Fruit fly (Drosophila melanogaster) ovary, adult (tissue): ENCODE results near the gene CG31231.

ENCODE experiments used
- CG17801 ChIP-seq: fragments of 200-800 bp; optimal IDR thresholded peaks from 2 replicates; lab custom pipeline; 2019; ENCODE audit warnings: missing biosample characterization, mild to moderate bottlenecking, missing genetic modification characterization, moderate library complexity; ENCODE audit not compliant: partially characterized antibody

CG31231 gene

DNA sequence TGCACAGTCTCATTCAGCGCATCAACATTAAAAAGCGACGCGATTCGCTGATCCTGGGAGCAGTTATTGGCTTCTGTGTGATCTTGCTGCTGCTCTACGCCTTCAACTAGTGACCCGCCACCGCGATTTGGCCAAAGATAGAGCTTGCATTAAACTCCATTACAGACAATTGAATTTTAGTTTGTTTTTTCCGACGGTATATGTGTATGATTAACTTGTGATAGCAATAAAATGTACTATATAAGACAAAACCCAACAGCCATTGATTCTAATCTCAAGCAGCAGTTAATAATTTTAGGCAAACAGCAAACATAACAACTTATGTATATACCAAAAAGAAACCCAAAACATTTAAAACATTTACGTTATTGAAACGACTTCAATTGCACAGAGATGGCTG lies at the start of gene CG31231:
Gene CG31231, plus strand, starts transcription at position 301 of the 400 bp plus-strand sequence.
- no peak for TF ChIP-seq CG17801 (GFP tag; lab: Kevin White, UChicago)

DNA sequence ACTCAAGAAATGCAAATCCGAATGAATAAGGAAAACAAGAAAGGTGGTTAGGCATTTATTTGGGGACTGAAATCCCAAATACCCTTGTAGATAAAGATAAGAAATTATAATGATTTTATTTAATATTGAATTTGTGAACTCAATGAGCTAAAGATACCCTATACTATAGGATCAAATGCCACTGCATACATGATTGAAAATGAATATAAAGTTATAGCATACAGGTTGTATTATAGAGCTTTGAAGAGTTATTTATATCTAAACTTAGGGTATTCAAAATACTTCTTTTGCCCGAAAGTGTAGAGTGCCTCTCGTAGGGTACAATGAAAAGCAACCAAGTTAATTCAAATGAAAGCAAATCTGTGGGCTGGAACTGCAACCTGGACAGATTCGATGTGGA lies 49.2 kb upstream of the CG31231 start:
- TF ChIP-seq CG17801 (GFP tag; lab: Kevin White, UChicago): no peak

DNA sequence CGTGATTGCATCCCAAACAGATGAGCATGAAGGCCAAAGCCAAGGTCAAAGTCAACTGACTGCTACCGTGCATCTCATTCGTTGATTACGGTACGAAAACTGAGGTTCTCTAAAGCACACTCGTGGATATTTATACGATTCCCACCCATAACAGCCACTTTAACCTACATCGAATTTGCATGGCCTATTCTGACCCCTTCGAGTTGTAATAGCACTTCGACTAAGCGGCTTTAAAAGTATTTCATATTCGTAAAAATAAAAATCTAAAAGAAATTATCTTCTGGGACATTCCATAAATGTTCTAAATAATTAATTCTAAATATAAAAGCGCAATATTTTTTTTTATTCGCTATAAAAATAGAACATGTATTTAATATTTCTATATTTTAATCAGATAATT lies 47.8 kb upstream of the CG31231 start, which contains the start of gene CG7695:
Gene CG7695, minus strand, starts transcription at position 101 of the 400 bp plus-strand sequence.
- TF ChIP-seq CG17801 (GFP tag; lab: Kevin White, UChicago): no peak

DNA sequence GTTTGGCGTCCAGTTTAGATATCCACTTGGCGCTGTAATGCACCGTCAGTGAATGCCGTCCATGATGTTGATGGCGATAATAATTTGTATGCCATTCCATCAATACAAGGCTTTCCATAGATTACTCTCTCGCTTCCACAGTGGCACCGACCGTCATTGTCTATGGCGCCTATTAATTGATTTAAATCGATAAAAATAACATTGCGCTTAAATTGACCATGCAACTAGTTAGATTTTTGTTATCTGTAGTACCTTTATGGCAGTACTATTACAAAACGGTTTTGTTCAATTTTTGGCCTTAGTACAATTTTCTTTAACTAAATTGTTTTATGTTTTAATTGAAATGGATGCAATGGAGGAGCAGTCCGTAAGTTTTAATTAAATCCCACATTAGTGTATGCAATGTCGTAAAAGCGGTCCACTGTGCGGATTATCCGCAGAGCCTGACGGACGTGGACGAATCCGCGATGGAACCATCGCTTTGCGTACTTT lies 45.7 kb upstream of the CG31231 start:
- no peak for TF ChIP-seq CG17801 (GFP tag; lab: Kevin White, UChicago)

DNA sequence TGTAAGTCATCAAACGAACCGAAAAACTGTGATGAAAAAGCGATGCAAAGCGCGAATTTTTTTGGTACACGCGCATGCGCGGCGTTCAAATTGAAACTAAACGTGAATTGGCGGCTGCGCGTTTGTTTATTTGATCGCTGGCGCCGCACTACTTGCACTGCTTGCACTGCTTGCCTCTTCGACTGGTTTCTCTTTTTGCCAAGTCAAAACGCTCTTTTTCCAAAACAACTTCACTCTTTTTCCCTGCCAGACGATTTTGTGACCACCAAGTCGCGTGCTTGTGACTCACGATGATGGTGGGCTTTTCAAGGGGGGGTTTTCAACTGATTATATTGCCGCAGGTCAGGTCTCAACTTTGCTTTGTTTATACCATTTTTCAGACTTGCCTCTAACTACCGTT lies 43.9 kb upstream of the CG31231 start, which contains the start of gene CG14304:
Gene CG14304, minus strand, starts transcription at position 98 of the 400 bp plus-strand sequence.
- TF ChIP-seq CG17801 (GFP tag; lab: Kevin White, UChicago): no peak

DNA sequence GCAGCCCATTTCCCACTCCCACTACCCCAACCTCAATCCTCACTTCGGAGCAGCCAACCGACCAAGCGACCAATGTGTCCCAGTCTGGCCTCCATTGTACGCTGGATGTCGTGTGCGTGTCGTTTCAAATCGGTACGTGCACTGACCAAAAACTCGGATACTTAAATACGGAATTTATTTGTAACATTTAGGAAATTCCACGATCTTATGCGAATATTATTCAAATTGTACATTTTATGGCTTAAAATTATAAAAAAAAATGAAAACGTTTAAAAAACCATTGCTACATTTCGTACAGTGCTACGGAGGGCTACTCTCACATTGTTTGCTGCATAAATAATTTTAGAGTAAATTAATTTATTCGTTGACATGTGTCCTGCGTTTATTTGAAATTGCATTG lies 40.6 kb upstream of the CG31231 start:
- no peak for TF ChIP-seq CG17801 (GFP tag; lab: Kevin White, UChicago)

DNA sequence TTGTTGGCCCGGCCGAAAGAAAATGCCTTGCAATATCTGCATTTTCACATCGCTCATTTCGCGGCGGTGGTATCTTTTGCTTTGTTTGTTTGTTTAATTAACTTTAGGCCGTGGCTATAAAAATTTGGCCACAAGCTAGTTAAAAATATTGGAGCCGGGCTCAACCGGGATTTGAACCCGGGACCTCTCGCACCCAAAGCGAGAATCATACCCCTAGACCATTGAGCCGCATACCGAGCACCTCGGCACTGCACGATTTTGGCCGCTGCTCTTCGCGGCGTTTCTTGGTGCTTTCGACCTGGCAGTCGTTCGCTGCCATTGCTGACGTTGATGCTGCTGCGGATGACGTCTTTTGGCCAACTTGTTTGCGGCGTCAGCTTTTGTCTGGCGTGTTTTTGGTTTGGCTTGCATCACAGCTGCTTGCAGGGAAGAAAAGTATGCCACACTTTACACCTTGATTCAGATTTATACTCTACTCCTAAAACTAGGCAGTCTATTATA lies 36.8 kb upstream of the CG31231 start:
- TF ChIP-seq CG17801 (GFP tag; lab: Kevin White, UChicago): no peak

DNA sequence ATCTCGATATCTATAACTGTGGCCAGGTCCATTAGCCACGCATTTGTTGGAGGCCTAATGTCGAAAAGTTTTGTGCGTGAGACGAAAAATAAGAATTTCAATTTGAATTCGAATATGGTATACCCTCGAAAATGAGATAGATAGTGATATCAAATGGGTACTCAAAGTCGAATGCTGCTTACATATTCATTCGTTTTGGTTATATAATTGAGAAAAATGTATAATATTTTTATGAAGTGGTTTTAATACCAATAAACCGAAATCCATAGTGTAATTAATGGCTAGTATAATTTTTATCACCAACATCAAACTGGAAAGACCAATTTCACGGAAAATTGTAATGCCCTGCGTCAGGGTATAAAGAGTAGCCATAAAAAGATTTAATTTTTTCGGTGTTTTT lies 32.1 kb upstream of the CG31231 start:
- TF ChIP-seq CG17801 (GFP tag; lab: Kevin White, UChicago): no peak

DNA sequence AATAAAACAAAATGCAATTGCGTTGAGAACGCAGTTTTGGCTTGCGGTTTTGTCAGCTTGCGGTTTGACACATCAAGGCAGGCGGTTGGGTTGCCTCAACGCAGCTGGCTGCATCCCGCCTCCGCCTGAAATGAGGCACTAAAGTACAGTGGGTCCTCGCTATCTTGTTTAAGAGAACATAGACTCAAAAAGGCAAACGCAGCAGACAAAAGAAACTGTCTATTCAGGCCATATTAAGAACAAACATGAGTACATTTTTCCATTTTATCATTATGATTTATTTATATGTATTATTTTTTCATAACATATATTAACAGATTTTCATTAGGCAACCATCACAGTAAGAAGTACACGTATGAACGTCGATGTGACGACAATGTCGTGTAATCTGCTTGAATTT lies 25.5 kb upstream of the CG31231 start:
- peak; percentile 16 for TF ChIP-seq CG17801 (GFP tag; lab: Kevin White, UChicago)

DNA sequence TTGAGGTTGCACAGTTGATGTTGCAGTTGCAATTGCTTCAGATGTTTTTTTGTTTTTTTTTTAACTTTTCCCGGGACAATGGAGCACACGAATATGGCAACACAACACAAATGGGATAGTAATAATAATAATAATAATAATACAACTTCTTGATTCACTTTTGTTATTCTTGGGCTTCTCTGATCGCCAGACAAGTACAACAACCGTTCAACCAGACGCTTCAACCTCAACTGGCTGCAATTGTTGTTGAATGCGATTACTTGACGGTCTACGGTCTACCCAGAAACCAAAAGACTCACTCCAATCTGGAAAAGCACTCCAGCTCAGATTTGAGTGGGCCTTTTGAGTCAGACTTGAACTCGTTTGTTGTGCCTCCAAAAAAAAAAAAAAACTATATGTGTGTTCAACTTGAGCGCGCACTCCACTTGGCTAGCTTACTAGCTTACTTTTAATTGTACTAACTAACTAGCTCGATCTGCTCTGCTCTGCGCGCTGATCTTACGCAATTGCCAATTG lies 23.9 kb upstream of the CG31231 start, which contains the start of gene CG14301:
Gene CG14301, minus strand, starts transcription at position 216 of the 516 bp plus-strand sequence.
- TF ChIP-seq CG17801 (GFP tag; lab: Kevin White, UChicago): no peak

DNA sequence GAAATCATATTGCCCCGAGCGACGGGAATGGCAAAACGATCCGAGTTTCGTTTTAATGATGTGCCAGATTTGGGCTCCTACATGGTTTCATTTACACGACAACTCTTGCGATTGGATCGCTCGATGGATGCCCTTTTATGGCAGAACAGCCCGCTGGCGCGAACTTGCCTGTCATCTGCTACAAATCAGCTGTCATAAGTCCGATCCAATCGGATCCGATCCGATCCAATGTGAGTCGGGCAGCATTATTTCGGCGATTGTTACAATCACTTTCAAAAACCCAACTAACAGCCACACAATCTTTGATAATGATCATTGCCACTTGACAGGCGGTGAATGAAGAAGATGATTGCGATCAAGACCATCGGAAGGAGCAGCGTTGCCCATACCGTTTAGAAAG lies 21.5 kb upstream of the CG31231 start:
- TF ChIP-seq CG17801 (GFP tag; lab: Kevin White, UChicago): no peak

DNA sequence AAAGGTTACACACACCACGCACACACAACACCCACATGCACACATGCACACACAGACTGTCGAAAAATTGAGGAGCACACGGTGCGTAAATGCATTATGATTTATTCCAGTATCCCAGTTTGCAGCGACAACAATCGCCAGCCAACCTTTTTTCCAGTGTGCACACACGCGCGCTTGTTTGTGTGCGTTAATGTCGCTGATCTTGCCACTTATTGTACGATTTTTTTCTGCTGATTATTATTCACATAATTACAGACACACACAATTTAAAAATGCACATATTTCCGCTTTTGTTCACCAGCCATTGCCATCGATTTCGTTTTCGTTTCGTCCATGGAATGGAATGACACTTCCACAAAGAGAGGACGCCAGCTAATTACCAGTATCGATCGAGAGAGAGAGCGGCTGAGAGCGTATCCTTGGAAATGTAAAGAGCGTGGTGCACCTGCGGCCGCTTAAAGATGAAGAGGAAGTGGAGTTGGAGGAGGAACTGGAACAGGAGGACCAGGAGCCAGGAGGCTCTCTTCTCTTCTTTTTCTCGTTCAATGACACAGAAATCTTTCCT lies 6.7 kb upstream of the CG31231 start:
- no peak for TF ChIP-seq CG17801 (GFP tag; lab: Kevin White, UChicago)

DNA sequence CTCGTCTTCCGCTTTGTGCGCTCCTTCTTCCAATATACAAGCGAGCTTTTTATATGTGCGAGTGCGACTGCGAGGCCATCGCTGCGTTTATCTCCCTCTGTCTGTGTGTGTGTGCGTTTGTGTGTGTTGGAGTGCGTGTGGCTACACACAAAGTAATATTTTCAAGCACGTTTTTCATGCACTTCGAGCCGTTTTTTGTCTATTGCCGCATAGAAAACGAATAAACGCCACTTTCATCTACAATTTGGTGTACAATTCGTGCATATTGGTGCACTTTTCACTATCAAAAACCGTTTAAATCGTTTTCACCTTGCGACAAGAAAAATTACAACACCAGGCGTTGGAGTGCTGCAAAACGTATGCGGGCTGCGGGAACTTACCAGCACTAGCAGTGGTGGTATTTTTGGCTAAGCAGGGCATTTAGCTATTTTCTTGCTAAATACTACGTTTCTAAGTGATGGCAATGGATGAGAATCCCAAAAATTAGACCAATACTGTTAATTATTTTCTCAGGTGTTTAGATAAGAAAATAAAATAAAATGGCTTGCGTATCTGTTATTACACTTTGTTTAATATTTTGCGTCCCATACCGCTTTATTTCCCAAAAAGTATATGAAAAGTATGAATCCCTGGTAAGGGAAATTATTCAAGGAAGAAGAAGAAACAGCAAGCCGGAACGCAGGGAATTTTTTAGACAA lies 6.1 kb upstream of the CG31231 start, which contains the start of the genes CG31224 and CstF64:
Gene CG31224, minus strand, starts transcription at position 365 of the 698 bp plus-strand sequence.
Gene CstF64, plus strand, starts transcription at position 674 of the 698 bp plus-strand sequence.
- peak; percentile 65 for TF ChIP-seq CG17801 (GFP tag; lab: Kevin White, UChicago)

DNA sequence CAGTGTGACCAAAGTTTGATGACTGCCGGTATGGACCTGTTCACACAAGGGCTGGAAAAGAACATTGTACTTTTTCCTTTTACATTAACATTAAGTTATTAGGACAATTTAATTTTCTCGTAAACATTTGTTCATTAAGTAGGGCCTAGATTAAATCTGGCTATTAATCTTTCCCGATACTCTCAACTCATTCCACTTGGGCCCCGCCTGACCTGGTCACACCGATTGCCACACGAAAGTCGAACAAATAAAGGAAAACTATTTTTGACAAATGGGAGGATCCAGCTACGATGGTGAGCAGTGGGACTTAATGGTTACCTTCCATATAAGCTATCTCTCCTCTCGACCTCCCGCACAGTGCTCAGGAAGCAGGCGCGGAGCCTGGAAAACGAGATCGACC lies 1.6 kb upstream of the CG31231 start, which contains the start of the genes Cpsf73 and Gos28:
Gene Cpsf73, minus strand, starts transcription at position 28 of the 400 bp plus-strand sequence.
Gene Gos28, plus strand, starts transcription at position 214 of the 400 bp plus-strand sequence.
- TF ChIP-seq CG17801 (GFP tag; lab: Kevin White, UChicago): peak; percentile 36

DNA sequence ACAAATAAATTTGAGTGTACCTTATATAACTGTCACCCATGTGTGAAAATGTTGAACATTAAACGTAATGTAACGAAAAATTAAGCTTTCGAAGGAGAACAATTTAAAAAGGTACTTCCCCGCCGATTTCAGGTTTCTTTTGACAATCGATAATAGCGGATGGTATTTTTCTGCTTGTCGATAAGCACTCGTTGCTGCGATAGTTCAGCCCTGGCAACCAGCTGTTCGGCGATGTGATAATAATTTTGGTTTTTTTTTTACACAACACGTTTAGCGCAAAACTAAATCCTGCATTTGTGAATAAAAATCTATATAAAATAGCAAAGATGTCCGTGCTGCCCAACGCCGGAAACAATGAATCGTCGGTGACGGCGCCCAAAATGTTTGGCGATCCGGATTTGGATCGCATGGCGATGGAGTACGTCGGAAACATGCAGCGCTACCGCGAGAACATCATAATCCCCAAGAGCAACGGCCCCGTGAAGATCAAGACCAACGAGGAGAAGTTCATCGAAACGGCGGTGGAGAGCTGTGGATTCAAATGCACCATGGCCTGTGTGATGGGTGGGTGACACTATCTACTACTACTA lies 2.6 kb downstream of the CG31231 start, which contains the start of gene CG31229:
Gene CG31229, plus strand, starts transcription at position 194 of the 590 bp plus-strand sequence.
- no peak for TF ChIP-seq CG17801 (GFP tag; lab: Kevin White, UChicago)
